Worm (Caenorhabditis elegans): ENCODE results near the gene H12D21.5.

H12D21.5 gene

DNA sequence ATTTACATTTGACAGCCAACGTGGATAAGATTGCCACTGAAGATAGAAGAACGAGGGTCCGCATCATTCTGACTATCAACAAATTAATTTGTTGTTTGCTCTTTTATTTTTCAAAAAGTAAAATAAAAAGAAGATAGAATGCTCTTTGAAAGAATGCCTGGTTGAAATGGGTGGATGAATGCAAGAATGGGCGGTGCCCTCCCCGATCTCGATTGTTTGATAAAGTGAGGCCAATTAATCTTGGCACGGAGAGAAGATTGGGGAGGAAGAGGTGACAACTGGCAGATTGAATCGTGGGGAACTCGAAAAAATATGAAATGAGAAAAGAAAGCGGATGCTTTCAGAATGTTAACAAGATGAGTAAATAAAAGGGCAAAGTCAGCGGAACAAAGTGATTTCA is 22.4 kb upstream of the H12D21.5 start, which contains the start of gene ZC412.3 (continued):
- TF ChIP-seq pag-3 (tag; optimal IDR thresholded peaks at IDR 0.05; ENCODE audit: borderline replicate concordance, insufficient read depth) (peak; percentile 88), unc-62 (GFP tag; optimal IDR thresholded peaks at IDR 0.05) (no peak), elt-2 (tag; optimal IDR thresholded peaks at IDR 0.05) (no peak), lin-39 (tag; optimal IDR thresholded peaks at IDR 0.05) (peak; percentile 53), ceh-90 (tag; optimal IDR thresholded peaks at IDR 0.05) (no peak), rnt-1 (tag; optimal IDR thresholded peaks at IDR 0.05) (peak; percentile 72), C34B4.2 (tag; optimal IDR thresholded peaks at IDR 0.05) (no peak), nhr-90 (tag; optimal IDR thresholded peaks at IDR 0.05; ENCODE audit: poor library complexity) (no peak), nhr-84 (tag; optimal IDR thresholded peaks at IDR 0.05) (no peak), mef-2 (tag; optimal IDR thresholded peaks at IDR 0.05) (no peak), fkh-4 (tag; optimal IDR thresholded peaks at IDR 0.05; ENCODE audit: borderline replicate concordance) (no peak), lsy-2 (tag; optimal IDR thresholded peaks at IDR 0.05) (no peak), lin-15B (tag; optimal IDR thresholded peaks at IDR 0.05) (no peak), ztf-4 (tag; optimal IDR thresholded peaks at IDR 0.05) (no peak), pqm-1 (tag; optimal IDR thresholded peaks at IDR 0.05) (no peak), ceh-88 (GFP tag; IDR thresholded peaks at IDR 0.05) (no peak), fkh-10 (GFP tag; optimal IDR thresholded peaks at IDR 0.05) (no peak), lin-14 (GFP tag; optimal IDR thresholded peaks at IDR 0.05) (peak; percentile 77)

DNA sequence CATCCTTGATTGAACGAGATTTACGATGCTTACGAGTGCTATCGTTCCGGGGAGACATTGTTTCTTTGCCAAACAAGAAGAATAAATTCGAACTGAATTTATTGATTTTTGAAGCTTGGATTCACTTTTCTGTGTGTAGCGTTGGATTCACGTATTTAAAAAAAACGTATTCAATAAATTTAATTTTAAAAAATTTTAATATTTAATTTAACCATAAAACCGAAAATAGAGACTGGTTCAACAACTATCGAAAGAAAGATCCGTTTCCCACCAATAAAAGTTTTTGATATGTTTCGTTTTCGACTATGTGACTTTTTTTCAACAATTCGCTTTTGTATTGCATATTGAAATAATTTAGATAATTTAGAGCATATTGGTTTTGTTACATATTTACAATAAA is 18.4 kb upstream of the H12D21.5 start, which contains the start of gene ZC412.5:
Gene ZC412.5, minus strand, starts transcription at position 101 of the 400 bp plus-strand sequence.
- TF ChIP-seq dsc-1 (tag; optimal IDR thresholded peaks at IDR 0.05) (no peak), efl-1 (optimal IDR thresholded peaks at IDR 0.05) (no peak), efl-1 (GFP tag; optimal IDR thresholded peaks at IDR 0.05 in 1 of 2) (peak in 1 of 2 experiments; percentile 14)

DNA sequence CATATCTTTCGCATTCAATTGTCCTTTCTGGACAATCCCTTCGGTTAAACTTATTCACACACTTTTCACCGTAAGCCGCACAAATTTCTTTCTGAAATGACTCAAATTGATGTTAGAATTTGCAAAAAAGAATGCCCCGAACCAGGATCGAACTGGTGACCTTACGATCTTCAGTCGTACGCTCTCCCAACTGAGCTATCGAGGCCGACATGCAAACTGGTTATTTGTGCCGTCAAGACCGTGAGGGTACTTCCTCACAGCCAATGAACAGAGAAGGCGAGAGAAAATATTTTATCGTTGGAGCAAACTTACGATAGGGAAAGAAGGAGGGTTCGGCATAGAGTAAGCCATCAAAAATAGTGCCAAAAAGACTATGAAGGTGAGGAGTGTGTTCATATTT is 17.5 kb upstream of the H12D21.5 start:
- TF ChIP-seq alr-1 (tag; optimal IDR thresholded peaks at IDR 0.05; ENCODE audit: borderline replicate concordance): no peak
- TF ChIP-seq ceh-8 (GFP tag; optimal IDR thresholded peaks at IDR 0.05): no peak
- peak; percentile 54 for TF ChIP-seq nhr-90 (tag; optimal IDR thresholded peaks at IDR 0.05; ENCODE audit: poor library complexity)
- no peak for TF ChIP-seq C04F5.9 (tag; optimal IDR thresholded peaks at IDR 0.05)
- peak; percentile 20 for TF ChIP-seq elt-2 (tag; optimal IDR thresholded peaks at IDR 0.05)
- TF ChIP-seq mdl-1 (tag; optimal IDR thresholded peaks at IDR 0.05): peak in 1 of 2 experiments; percentile 25
- TF ChIP-seq pax-3 (tag; optimal IDR thresholded peaks at IDR 0.05): no peak
- no peak for TF ChIP-seq Y116A8C.19 (tag; optimal IDR thresholded peaks at IDR 0.05; ENCODE audit: borderline replicate concordance)
- peak; percentile 55 for TF ChIP-seq nhr-19 (GFP tag; conservative IDR thresholded peaks at IDR 0.05)
- TF ChIP-seq lin-13 (GFP tag; optimal IDR thresholded peaks at IDR 0.05): no peak
- peak; percentile 20 to 45 for TF ChIP-seq efl-1 (optimal IDR thresholded peaks at IDR 0.05)
- TF ChIP-seq efl-1 (GFP tag; optimal IDR thresholded peaks at IDR 0.05 in 1 of 2): peak in 1 of 2 experiments; percentile 82
- TF ChIP-seq nhr-84 (tag; optimal IDR thresholded peaks at IDR 0.05): no peak
- peak; percentile 48; the same call in 1 of the 2 replicates for TF ChIP-seq grh-1 (GFP tag; IDR thresholded peaks at IDR 0.05)
- TF ChIP-seq mep-1 (tag; optimal IDR thresholded peaks at IDR 0.05): peak; percentile 62
- TF ChIP-seq nhr-77 (tag; optimal IDR thresholded peaks at IDR 0.05): peak; percentile 46
- no peak for TF ChIP-seq irx-1 (tag; optimal IDR thresholded peaks at IDR 0.05)
- TF ChIP-seq xbp-1 (tag; optimal IDR thresholded peaks at IDR 0.05): peak; percentile 25
- TF ChIP-seq hpl-2 (GFP tag; optimal IDR thresholded peaks at IDR 0.05): no peak
- TF ChIP-seq nhr-76 (tag; optimal IDR thresholded peaks at IDR 0.05): peak; percentile 19
- TF ChIP-seq snpc-4 (tag; optimal IDR thresholded peaks at IDR 0.05): peak; percentile 96
- peak; percentile 28 for TF ChIP-seq nhr-85 (tag)
- TF ChIP-seq lir-3 (tag; optimal IDR thresholded peaks at IDR 0.05; ENCODE audit: poor library complexity): no peak
- no peak for TF ChIP-seq sox-4 (tag; optimal IDR thresholded peaks at IDR 0.05)
- TF ChIP-seq dpl-1 (GFP tag; optimal IDR thresholded peaks at IDR 0.05): peak in 2 of 3 experiments; percentile 11 to 32
- no peak for TF ChIP-seq ces-1 (GFP tag; optimal IDR thresholded peaks at IDR 0.05)
- no peak for TF ChIP-seq efl-3 (GFP tag; optimal IDR thresholded peaks at IDR 0.05)
- no peak for TF ChIP-seq lin-39 (tag; optimal IDR thresholded peaks at IDR 0.05)
- TF ChIP-seq swsn-7 (tag; optimal IDR thresholded peaks at IDR 0.05): peak; percentile 56
- no peak for TF ChIP-seq isw-1 (GFP tag; IDR thresholded peaks at IDR 0.05)
- no peak for TF ChIP-seq fkh-4 (tag; optimal IDR thresholded peaks at IDR 0.05; ENCODE audit: borderline replicate concordance)
- no peak for TF ChIP-seq fkh-8 (tag; optimal IDR thresholded peaks at IDR 0.05)
- TF ChIP-seq pqm-1 (tag; optimal IDR thresholded peaks at IDR 0.05): no peak
- TF ChIP-seq pag-3 (tag; optimal IDR thresholded peaks at IDR 0.05; ENCODE audit: borderline replicate concordance, insufficient read depth): no peak
- no peak for TF ChIP-seq nhr-12 (tag; optimal IDR thresholded peaks at IDR 0.05)
- TF ChIP-seq jun-1 (tag; optimal IDR thresholded peaks at IDR 0.05): no peak

Data from whole organism, L1 larva.